Worm (Caenorhabditis elegans) whole organism, mixed stage, embryonic: ENCODE data around the gene Y54G2A.18.

ENCODE experiments used
- M03D4.4 ChIP-seq: sonication (generic microtip); optimal IDR thresholded peaks from 2 replicates; lab custom pipeline; 2017; ENCODE audit warnings: mild to moderate bottlenecking, missing genetic modification characterization, missing compliant biosample characterization
- blmp-1 ChIP-seq: fragments of 150-350 bp; optimal IDR thresholded peaks from 2 replicates; lab custom pipeline; 2014; ENCODE audit warnings: missing biosample characterization, missing genetic modification characterization
- ceh-39 ChIP-seq: fragments of 150-350 bp; optimal IDR thresholded peaks from 2 replicates; lab custom pipeline; 2014; ENCODE audit warnings: missing biosample characterization, missing genetic modification characterization
- ceh-43 ChIP-seq: fragments of 200-800 bp; sonication (Bioruptor generic); optimal IDR thresholded peaks from 2 replicates; lab custom pipeline; 2018; ENCODE audit warnings: mild to moderate bottlenecking, missing genetic modification characterization, moderate library complexity, missing compliant biosample characterization
- ceh-83 ChIP-seq: fragments of 200-800 bp; sonication (Bioruptor generic); optimal IDR thresholded peaks from 2 replicates; lab custom pipeline; 2018; ENCODE audit warnings: mild to moderate bottlenecking, missing genetic modification characterization, missing compliant biosample characterization
- cnd-1 ChIP-seq: fragments of 200-800 bp; sonication (Bioruptor generic); optimal IDR thresholded peaks from 2 replicates; lab custom pipeline; 2018; ENCODE audit warnings: mild to moderate bottlenecking, missing genetic modification characterization, missing compliant biosample characterization
- drap-1 ChIP-seq: fragments of 200-800 bp; sonication (Bioruptor generic); optimal IDR thresholded peaks from 3 replicates; lab custom pipeline; 2018; ENCODE audit warnings: mild to moderate bottlenecking, missing genetic modification characterization, missing compliant biosample characterization
- elt-1 ChIP-seq: sonication (generic microtip); optimal IDR thresholded peaks from 2 replicates; lab custom pipeline; 2017; ENCODE audit warnings: missing genetic modification characterization, mild to moderate bottlenecking, missing compliant biosample characterization, antibody characterized with exemption, moderate library complexity, borderline replicate concordance; ENCODE audit not compliant: insufficient read depth
- elt-3 ChIP-seq: fragments of 150-350 bp; optimal IDR thresholded peaks from 2 replicates; lab custom pipeline; 2014; ENCODE audit warnings: missing biosample characterization, missing genetic modification characterization
- ham-2 ChIP-seq: fragments of 200-800 bp; sonication (Bioruptor generic); optimal IDR thresholded peaks from 2 replicates; lab custom pipeline; 2018; ENCODE audit warnings: mild to moderate bottlenecking, missing genetic modification characterization, missing compliant biosample characterization
- hlh-1 ChIP-seq: fragments of 150-350 bp; optimal IDR thresholded peaks from 2 replicates; lab custom pipeline; 2014; ENCODE audit warnings: missing biosample characterization, missing genetic modification reagents, missing genetic modification characterization
- lin-13 ChIP-seq: fragments of 150-350 bp; optimal IDR thresholded peaks from 2 replicates; lab custom pipeline; 2014; ENCODE audit warnings: missing biosample characterization, missing genetic modification characterization
- lin-32 ChIP-seq: fragments of 200-800 bp; sonication (Bioruptor generic); optimal IDR thresholded peaks from 2 replicates; lab custom pipeline; 2018; ENCODE audit warnings: mild to moderate bottlenecking, missing genetic modification characterization, missing compliant biosample characterization
- lsy-2 ChIP-seq: fragments of 150-350 bp; optimal IDR thresholded peaks from 2 replicates; lab custom pipeline; 2014; ENCODE audit warnings: missing biosample characterization, missing genetic modification characterization
- mab-5 ChIP-seq: fragments of 150-350 bp; optimal IDR thresholded peaks from 2 replicates; lab custom pipeline; 2014; ENCODE audit warnings: missing biosample characterization, missing genetic modification characterization
- mep-1 ChIP-seq: fragments of 150-350 bp; optimal IDR thresholded peaks from 2 replicates; lab custom pipeline; 2017; ENCODE audit warnings: missing biosample characterization, missing genetic modification reagents, missing genetic modification characterization, inconsistent platforms
- mls-2 ChIP-seq: sonication (generic microtip); optimal IDR thresholded peaks from 2 replicates; lab custom pipeline; 2016; ENCODE audit warnings: mild to moderate bottlenecking, missing genetic modification characterization, moderate library complexity, missing compliant biosample characterization
- nhr-12 ChIP-seq: fragments of 150-350 bp; optimal IDR thresholded peaks from 2 replicates; lab custom pipeline; 2014; ENCODE audit warnings: missing biosample characterization, missing genetic modification characterization
- nhr-2 ChIP-seq: fragments of 150-350 bp; optimal IDR thresholded peaks from 2 replicates; lab custom pipeline; 2014; ENCODE audit warnings: missing biosample characterization, missing genetic modification characterization
- nhr-76 ChIP-seq: sonication (generic microtip); optimal IDR thresholded peaks from 2 replicates; lab custom pipeline; 2017; ENCODE audit warnings: missing biosample characterization, missing genetic modification characterization
- pha-4 ChIP-seq: fragments of 150-350 bp; optimal IDR thresholded peaks from 2 replicates; lab custom pipeline; 2018; ENCODE audit warnings: missing biosample characterization, missing genetic modification reagents, missing genetic modification characterization
- sem-2 ChIP-seq: fragments of 200-800 bp; sonication (Bioruptor generic); optimal IDR thresholded peaks from 2 replicates; lab custom pipeline; 2018; ENCODE audit warnings: mild to moderate bottlenecking, missing genetic modification characterization, missing compliant biosample characterization
- snpc-4 ChIP-seq: fragments of 150-350 bp; optimal IDR thresholded peaks from 2 replicates; lab custom pipeline; 2014; ENCODE audit warnings: missing biosample characterization, missing genetic modification characterization
- sptf-1 ChIP-seq: sonication (generic microtip); optimal IDR thresholded peaks from 2 replicates; lab custom pipeline; 2017; ENCODE audit warnings: mild to moderate bottlenecking, missing genetic modification characterization, moderate library complexity, missing compliant biosample characterization
- tbx-8 ChIP-seq: fragments of 200-800 bp; sonication (Bioruptor generic); optimal IDR thresholded peaks from 2 replicates; lab custom pipeline; 2018; ENCODE audit warnings: mild to moderate bottlenecking, missing genetic modification characterization, moderate library complexity, missing compliant biosample characterization
- unc-120 ChIP-seq: sonication (generic microtip); optimal IDR thresholded peaks from 2 replicates; lab custom pipeline; 2017; ENCODE audit warnings: missing genetic modification characterization, missing compliant biosample characterization; ENCODE audit not compliant: poor library complexity, severe bottlenecking
- unc-39 ChIP-seq: fragments of 150-350 bp; optimal IDR thresholded peaks from 2 replicates; lab custom pipeline; 2014; ENCODE audit warnings: missing biosample characterization, missing genetic modification characterization
- unc-62 ChIP-seq: fragments of 150-350 bp; optimal IDR thresholded peaks from 2 replicates; lab custom pipeline; 2014; ENCODE audit warnings: missing biosample characterization, missing genetic modification reagents, missing genetic modification characterization
- zip-8 ChIP-seq: fragments of 150-350 bp; optimal IDR thresholded peaks from 2 replicates; lab custom pipeline; 2014; ENCODE audit warnings: missing biosample characterization, missing genetic modification characterization
- ztf-11 ChIP-seq: fragments of 150-350 bp; optimal IDR thresholded peaks from 2 replicates; lab custom pipeline; 2014; ENCODE audit warnings: missing biosample characterization, missing genetic modification characterization

The Y54G2A.18 gene

ce11 chrIV:2858734-2859133 is 33.6 kb downstream of the Y54G2A.18 start:
- TF ChIP-seq lin-13 (tag; lab: Kevin White, UChicago), result no peak
- no peak for TF ChIP-seq nhr-12 (tag; lab: Kevin White, UChicago)
- no peak for TF ChIP-seq nhr-76 (tag; lab: Kevin White, UChicago)
- TF ChIP-seq sem-2 (GFP tag; lab: Kevin White, UChicago), result no peak
- TF ChIP-seq ceh-43 (GFP tag; lab: Kevin White, UChicago), result no peak
- TF ChIP-seq lin-32 (GFP tag; lab: Kevin White, UChicago), result no peak
- TF ChIP-seq hlh-1, result no peak
- TF ChIP-seq unc-39 (tag; lab: Kevin White, UChicago), result no peak
- TF ChIP-seq mep-1 (tag; lab: Kevin White, UChicago), result no peak
- no peak for TF ChIP-seq unc-120 (tag; lab: Kevin White, UChicago)
- no peak for TF ChIP-seq blmp-1 (tag; lab: Kevin White, UChicago)
- TF ChIP-seq ham-2, result no peak

- TF ChIP-seq elt-3 (tag; lab: Kevin White, UChicago), result no peak
- TF ChIP-seq sem-2 (GFP tag; lab: Kevin White, UChicago), result no peak
- TF ChIP-seq lsy-2 (tag; lab: Kevin White, UChicago), result no peak
- no peak for TF ChIP-seq lin-13 (tag; lab: Kevin White, UChicago)
- TF ChIP-seq ceh-43 (GFP tag; lab: Kevin White, UChicago), result no peak
- TF ChIP-seq mls-2 (tag; lab: Kevin White, UChicago), result no peak
- TF ChIP-seq snpc-4 (tag; lab: Kevin White, UChicago), result no peak
- TF ChIP-seq nhr-76 (tag; lab: Kevin White, UChicago), result no peak
- TF ChIP-seq hlh-1, result no peak
- no peak for TF ChIP-seq zip-8 (tag; lab: Kevin White, UChicago)
- TF ChIP-seq unc-39 (tag; lab: Kevin White, UChicago), result no peak
Observed at ce11 chrIV:2855056-2855752, 37.1 kb downstream of the Y54G2A.18 start.

ce11 chrIV:2854161-2854560 is 38.1 kb downstream of the Y54G2A.18 start:
- no peak for TF ChIP-seq lsy-2 (tag; lab: Kevin White, UChicago)
- no peak for TF ChIP-seq ceh-43 (GFP tag; lab: Kevin White, UChicago)
- TF ChIP-seq ceh-83 (GFP tag; lab: Kevin White, UChicago), result no peak
- no peak for TF ChIP-seq sptf-1
- no peak for TF ChIP-seq M03D4.4 (tag; lab: Kevin White, UChicago)
- no peak for TF ChIP-seq unc-62 (GFP tag; lab: Kevin White, UChicago)
- no peak for TF ChIP-seq tbx-8 (GFP tag; lab: Kevin White, UChicago)
- TF ChIP-seq unc-39 (tag; lab: Kevin White, UChicago), result no peak
- TF ChIP-seq hlh-1, result no peak
- TF ChIP-seq mab-5, result no peak
- no peak for TF ChIP-seq nhr-76 (tag; lab: Kevin White, UChicago)
- TF ChIP-seq zip-8 (tag; lab: Kevin White, UChicago), result no peak

ce11 chrIV:2853164-2853563 is 39.1 kb downstream of the Y54G2A.18 start, which contains the start of gene Y54G2A.49:
Y54G2A.49 (minus strand) TSS chrIV:2853264.
- TF ChIP-seq pha-4 (no peak), elt-3 (tag; lab: Kevin White, UChicago) (no peak), tbx-8 (GFP tag; lab: Kevin White, UChicago) (no peak), cnd-1 (tag; lab: Kevin White, UChicago) (no peak), drap-1 (GFP tag; lab: Kevin White, UChicago) (no peak), elt-1 (tag; lab: Kevin White, UChicago) (no peak), M03D4.4 (tag; lab: Kevin White, UChicago) (no peak), zip-8 (tag; lab: Kevin White, UChicago) (no peak), nhr-2 (tag; lab: Kevin White, UChicago) (no peak), ceh-43 (GFP tag; lab: Kevin White, UChicago) (no peak), ceh-83 (GFP tag; lab: Kevin White, UChicago) (no peak)

- TF ChIP-seq sem-2 (GFP tag; lab: Kevin White, UChicago), result no peak
- no peak for TF ChIP-seq hlh-1
- no peak for TF ChIP-seq lsy-2 (tag; lab: Kevin White, UChicago)
- TF ChIP-seq lin-13 (tag; lab: Kevin White, UChicago), result no peak
- no peak for TF ChIP-seq ceh-39
- no peak for TF ChIP-seq ztf-11
- no peak for TF ChIP-seq unc-120 (tag; lab: Kevin White, UChicago)
Observed at ce11 chrIV:2851625-2852024, 40.7 kb downstream of the Y54G2A.18 start.
